Worm (Caenorhabditis elegans): ENCODE results near the gene F49F1.17.

Gene F49F1.17

ce11 chrIV:4093087-4093486 is 42.6 kb downstream of the F49F1.17 start (continued):
- TF ChIP-seq lsl-1 (GFP tag; optimal IDR thresholded peaks at IDR 0.05) (no peak), ztf-3 (GFP tag; optimal IDR thresholded peaks at IDR 0.05) (no peak), F37B4.10 (GFP tag; IDR thresholded peaks at IDR 0.05) (no peak), ceh-100 (GFP tag; IDR thresholded peaks at IDR 0.05) (no peak), xnd-1 (tag; optimal IDR thresholded peaks at IDR 0.05) (no peak), aptf-2 (GFP tag; conservative IDR thresholded peaks at IDR 0.05) (no peak), cebp-1 (GFP tag; IDR thresholded peaks at IDR 0.05) (no peak), cebp-1 (tag; optimal IDR thresholded peaks at IDR 0.05) (peak; percentile 84), B0336.3 (GFP tag; IDR thresholded peaks at IDR 0.05) (peak; percentile 54; the same call in 1 of the 2 replicates), lin-54 (GFP tag; optimal IDR thresholded peaks at IDR 0.05) (peak; percentile 3), akir-1 (GFP tag; optimal IDR thresholded peaks at IDR 0.05) (no peak), F52B5.7 (tag; optimal IDR thresholded peaks at IDR 0.05) (no peak), snpc-1.1 (tag; optimal IDR thresholded peaks at IDR 0.05; ENCODE audit: insufficient read depth) (no peak), hsf-1 (GFP tag; IDR thresholded peaks at IDR 0.05) (no peak), madf-6 (GFP tag; IDR thresholded peaks at IDR 0.05) (no peak), F57C9.4 (tag; optimal IDR thresholded peaks at IDR 0.05) (no peak), madf-3 (GFP tag; IDR thresholded peaks at IDR 0.05) (no peak), lin-26 (GFP tag; IDR thresholded peaks at IDR 0.05) (no peak), B0261.1 (tag; optimal IDR thresholded peaks at IDR 0.05) (no peak), F33H1.4 (GFP tag; IDR thresholded peaks at IDR 0.05) (no peak; the same call in 1 of the 2 replicates), hmg-1.2 (GFP tag; IDR thresholded peaks at IDR 0.05) (peak; percentile 92), sdz-38 (tag; optimal IDR thresholded peaks at IDR 0.05) (no peak), snpc-1.3 (tag; optimal IDR thresholded peaks at IDR 0.05; ENCODE audit: insufficient read depth) (no peak), nhr-120 (GFP tag; IDR thresholded peaks at IDR 0.05) (no peak), lin-35 (GFP tag; optimal IDR thresholded peaks at IDR 0.05) (peak in 1 of 3 experiments; percentile 37), B0035.1 (tag; optimal IDR thresholded peaks at IDR 0.05) (no peak), F57A8.1 (GFP tag; optimal IDR thresholded peaks at IDR 0.05) (no peak), mcd-1 (GFP tag; IDR thresholded peaks at IDR 0.05) (peak; percentile 56), efl-1 (GFP tag; optimal IDR thresholded peaks at IDR 0.05) (no peak), ztf-28 (GFP tag; IDR thresholded peaks at IDR 0.05) (no peak), Y53F4B.3 (GFP tag; IDR thresholded peaks at IDR 0.05) (no peak), atf-7 (tag; optimal IDR thresholded peaks at IDR 0.05) (peak; percentile 73), F10E7.11 (tag; optimal IDR thresholded peaks at IDR 0.05) (no peak), egl-18 (GFP tag; IDR thresholded peaks at IDR 0.05) (no peak), cebp-2 (GFP tag; IDR thresholded peaks at IDR 0.05) (no peak), athp-1 (tag; optimal IDR thresholded peaks at IDR 0.05) (no peak), rpc-1 (optimal IDR thresholded peaks at IDR 0.05) (no peak), rpc-1 (tag; optimal IDR thresholded peaks at IDR 0.05) (no peak), hlh-12 (tag; optimal IDR thresholded peaks at IDR 0.05) (no peak), gei-17 (GFP tag; optimal IDR thresholded peaks at IDR 0.05) (no peak), ceh-58 (GFP tag; IDR thresholded peaks at IDR 0.05) (no peak), attf-6 (GFP tag; IDR thresholded peaks at IDR 0.05) (no peak), C06A6.2 (GFP tag; conservative IDR thresholded peaks at IDR 0.05) (peak; percentile 42; the same call in 1 of the 2 replicates), snpc-3.4 (tag; optimal IDR thresholded peaks at IDR 0.05) (no peak), lag-1 (GFP tag; IDR thresholded peaks at IDR 0.05) (no peak), hrde-1 (tag; optimal IDR thresholded peaks at IDR 0.05; ENCODE audit: borderline replicate concordance) (no peak), snpc-4 (GFP tag; optimal IDR thresholded peaks at IDR 0.05) (no peak), snpc-4 (tag; optimal IDR thresholded peaks at IDR 0.05) (peak in 2 of 4 experiments; percentile 24 to 31), let-607 (tag; optimal IDR thresholded peaks at IDR 0.05) (peak; percentile 6 to 56)
